Fruit fly (Drosophila melanogaster) whole organism: Measurements from ENCODE around the gene CG5776.

Experiments used
- EcR ChIP-seq, 2 experiments: fragments of >200 bp; optimal IDR thresholded peaks; 2 replicates each; lab custom pipeline; 2017; ENCODE audit warnings: missing biosample characterization in 2 of 2, missing genetic modification characterization in 2 of 2, missing genetic modification reagents in 2 of 2
- pan ChIP-seq: fragments of >200 bp; optimal IDR thresholded peaks from 2 replicates; lab custom pipeline; 2017

dm6 chr2L:12656865-12657264 is 47.4 kb downstream of the CG5776 start, which contains the start of gene pdm2:
- TF ChIP-seq pan (lab: Kevin White, UChicago) (no peak), EcR (GFP tag; optimal IDR thresholded peaks at IDR 0.05; lab: Kevin White, UChicago) (no peak)
